Fruit fly (Drosophila melanogaster) whole organism, embryonic: Measurements from ENCODE around the gene CG4424.

Experiments
- ATbp ChIP-seq: fragments of 200-800 bp; sonication (Bioruptor generic); optimal IDR thresholded peaks from 2 replicates; lab custom pipeline; 2017; ENCODE audit warnings: missing biosample characterization, mild to moderate bottlenecking, missing genetic modification characterization, missing genetic modification reagents
- Atf3 ChIP-seq: fragments of 200-800 bp; sonication (Bioruptor generic); optimal IDR thresholded peaks from 3 replicates; lab custom pipeline; 2016; ENCODE audit warnings: missing biosample characterization, missing genetic modification characterization
- Bgb ChIP-seq: fragments of 200-800 bp; sonication (Bioruptor generic); IDR thresholded peaks from 2 replicates; pipeline ENCODE4 v1.3.6; 2022; ENCODE audit warnings: missing biosample characterization, missing genetic modification characterization; ENCODE audit not compliant: partially characterized antibody
- CG12104 ChIP-seq: fragments of 200-800 bp; sonication (Bioruptor generic); optimal IDR thresholded peaks from 3 replicates; lab custom pipeline; 2016; ENCODE audit warnings: missing biosample characterization, missing genetic modification characterization
- CG12299 ChIP-seq: fragments of 200-800 bp; sonication (Bioruptor generic); optimal IDR thresholded peaks from 2 replicates; lab custom pipeline; 2018; ENCODE audit warnings: missing biosample characterization, mild to moderate bottlenecking, missing genetic modification characterization
- CG13424 ChIP-seq: fragments of 200-800 bp; sonication (Bioruptor generic); optimal IDR thresholded peaks from 2 replicates; lab custom pipeline; 2019; ENCODE audit warnings: missing biosample characterization, mild to moderate bottlenecking, missing genetic modification characterization, moderate library complexity
- CG1602 ChIP-seq: fragments of 200-800 bp; sonication (Bioruptor generic); optimal IDR thresholded peaks from 3 replicates; lab custom pipeline; 2016; ENCODE audit warnings: missing biosample characterization, missing genetic modification characterization
- CG16815 ChIP-seq: fragments of 200-800 bp; sonication (Bioruptor generic); optimal IDR thresholded peaks from 3 replicates; lab custom pipeline; 2017; ENCODE audit warnings: missing biosample characterization, mild to moderate bottlenecking, missing genetic modification characterization
- CG2875 ChIP-seq: fragments of 200-800 bp; sonication (Bioruptor generic); optimal IDR thresholded peaks from 2 replicates; lab custom pipeline; 2017; ENCODE audit warnings: missing biosample characterization, mild to moderate bottlenecking, missing genetic modification characterization, missing genetic modification reagents
- CG2889 ChIP-seq: fragments of 200-800 bp; sonication (Bioruptor generic); IDR thresholded peaks from 3 replicates; pipeline ENCODE4 v1.3.6; 2022; ENCODE audit warnings: missing biosample characterization, missing genetic modification characterization
- CG30020 ChIP-seq: fragments of 200-800 bp; optimal IDR thresholded peaks from 2 replicates; lab custom pipeline; 2019; ENCODE audit warnings: missing biosample characterization, mild to moderate bottlenecking, missing genetic modification characterization, moderate library complexity
- CG33557 ChIP-seq: fragments of 200-800 bp; sonication (Bioruptor generic); optimal IDR thresholded peaks from 2 replicates; lab custom pipeline; 2019; ENCODE audit warnings: missing biosample characterization, mild to moderate bottlenecking, missing genetic modification characterization, moderate library complexity
- CG4328 ChIP-seq: fragments of 200-800 bp; sonication (Bioruptor generic); optimal IDR thresholded peaks from 3 replicates; lab custom pipeline; 2017; ENCODE audit warnings: missing biosample characterization, missing genetic modification reagents, missing genetic modification characterization
- CG4617 ChIP-seq: fragments of 200-800 bp; sonication (Bioruptor generic); optimal IDR thresholded peaks from 3 replicates; lab custom pipeline; 2016; ENCODE audit warnings: missing biosample characterization, missing genetic modification characterization, borderline replicate concordance
- CG4854 ChIP-seq: fragments of 200-800 bp; sonication (Bioruptor generic); optimal IDR thresholded peaks from 2 replicates; lab custom pipeline; 2016; ENCODE audit warnings: missing biosample characterization, missing genetic modification characterization, inconsistent platforms
- CG6654 ChIP-seq: fragments of 200-800 bp; sonication (Bioruptor generic); optimal IDR thresholded peaks from 2 replicates; lab custom pipeline; 2017; ENCODE audit warnings: missing biosample characterization, mild to moderate bottlenecking, missing genetic modification characterization
- CG7987 ChIP-seq: fragments of 200-800 bp; sonication (Bioruptor generic); optimal IDR thresholded peaks from 2 replicates; lab custom pipeline; 2018; ENCODE audit warnings: missing biosample characterization, mild to moderate bottlenecking, missing genetic modification characterization, moderate library complexity
- CG8765 ChIP-seq: fragments of 200-800 bp; sonication (Bioruptor generic); IDR thresholded peaks from 2 replicates; pipeline ENCODE4 v1.3.6; 2022; ENCODE audit warnings: missing biosample characterization, missing genetic modification characterization
- CG9215 ChIP-seq: fragments of 200-800 bp; sonication (Bioruptor generic); IDR thresholded peaks from 2 replicates; pipeline ENCODE4 v1.3.6; 2022; ENCODE audit warnings: missing biosample characterization, missing genetic modification characterization
- Camta ChIP-seq: fragments of 200-800 bp; sonication (Bioruptor generic); optimal IDR thresholded peaks from 2 replicates; lab custom pipeline; 2016; ENCODE audit warnings: missing biosample characterization, missing genetic modification characterization
- Dp ChIP-seq: fragments of 200-800 bp; sonication (Bioruptor generic); optimal IDR thresholded peaks from 2 replicates; lab custom pipeline; 2018; ENCODE audit warnings: missing biosample characterization, mild to moderate bottlenecking, missing genetic modification characterization, moderate library complexity
- Fer3 ChIP-seq: fragments of 200-800 bp; sonication (Bioruptor generic); optimal IDR thresholded peaks from 2 replicates; lab custom pipeline; 2018; ENCODE audit warnings: missing biosample characterization, mild to moderate bottlenecking, missing genetic modification characterization, moderate library complexity
- GATAe ChIP-seq: fragments of 200-800 bp; sonication (Bioruptor generic); conservative IDR thresholded peaks from 2 replicates; pipeline ENCODE4 v1.3.6; 2022; ENCODE audit warnings: missing biosample characterization, missing genetic modification characterization
- Hr3 ChIP-seq: fragments of 200-800 bp; sonication (Bioruptor generic); optimal IDR thresholded peaks from 3 replicates; lab custom pipeline; 2016; ENCODE audit warnings: missing biosample characterization, missing genetic modification characterization
- Hr39 ChIP-seq: fragments of >200 bp; optimal IDR thresholded peaks from 2 replicates; lab custom pipeline; 2017
- Lhr ChIP-seq: fragments of 200-800 bp; sonication (Bioruptor generic); optimal IDR thresholded peaks from 3 replicates; lab custom pipeline; 2017; ENCODE audit warnings: mild to moderate bottlenecking, missing biosample characterization, missing genetic modification reagents, missing genetic modification characterization
- Lpt ChIP-seq: fragments of >200 bp; optimal IDR thresholded peaks from 2 replicates; lab custom pipeline; 2018; ENCODE audit warnings: missing biosample characterization, missing genetic modification characterization
- Nf-YA ChIP-seq: fragments of 200-800 bp; sonication (Bioruptor generic); IDR thresholded peaks from 2 replicates; pipeline ENCODE4 v1.3.6; 2022; ENCODE audit warnings: missing biosample characterization, missing genetic modification characterization
- Nf-YB ChIP-seq: fragments of 200-800 bp; sonication (Bioruptor generic); optimal IDR thresholded peaks from 3 replicates; lab custom pipeline; 2019; ENCODE audit warnings: missing biosample characterization, mild to moderate bottlenecking, missing genetic modification characterization, moderate library complexity
- Sox102F ChIP-seq: fragments of 200-800 bp; sonication (Bioruptor generic); optimal IDR thresholded peaks from 2 replicates; lab custom pipeline; 2018; ENCODE audit warnings: missing biosample characterization, mild to moderate bottlenecking, missing genetic modification characterization, moderate library complexity
- Usf ChIP-seq: fragments of 200-800 bp; sonication (Bioruptor generic); optimal IDR thresholded peaks from 2 replicates; lab custom pipeline; 2017; ENCODE audit warnings: missing genotype, missing biosample characterization, missing genetic modification characterization
- abd-A ChIP-seq: fragments of 200-800 bp; sonication (Bioruptor generic); optimal IDR thresholded peaks from 3 replicates; lab custom pipeline; 2019; ENCODE audit warnings: missing biosample characterization, mild to moderate bottlenecking, missing genetic modification characterization, moderate library complexity
- bigmax ChIP-seq: fragments of 200-800 bp; sonication (Bioruptor generic); optimal IDR thresholded peaks from 2 replicates; lab custom pipeline; 2018; ENCODE audit warnings: missing biosample characterization, mild to moderate bottlenecking, missing genetic modification characterization
- cad ChIP-seq: fragments of >200 bp; optimal IDR thresholded peaks from 2 replicates; lab custom pipeline; 2017; ENCODE audit warnings: missing biosample characterization, missing genetic modification characterization
- dimm ChIP-seq: fragments of 200-800 bp; sonication (Bioruptor generic); IDR thresholded peaks from 2 replicates; pipeline ENCODE4 v1.3.6; 2022; ENCODE audit warnings: missing biosample characterization, missing genetic modification characterization
- fu2 ChIP-seq: fragments of 200-800 bp; sonication (Bioruptor generic); optimal IDR thresholded peaks from 2 replicates; lab custom pipeline; 2016; ENCODE audit warnings: missing biosample characterization, missing genetic modification characterization
- gcm2 ChIP-seq: fragments of 200-800 bp; sonication (Bioruptor generic); optimal IDR thresholded peaks from 2 replicates; lab custom pipeline; 2016; ENCODE audit warnings: missing biosample characterization, missing genetic modification characterization
- jumu ChIP-seq: fragments of 200-800 bp; sonication (Bioruptor generic); optimal IDR thresholded peaks from 3 replicates; lab custom pipeline; 2016; ENCODE audit warnings: missing biosample characterization, missing genetic modification characterization
- nau ChIP-seq: fragments of 200-800 bp; sonication (Bioruptor generic); optimal IDR thresholded peaks from 3 replicates; lab custom pipeline; 2017; ENCODE audit warnings: missing biosample characterization, mild to moderate bottlenecking, missing genetic modification characterization, missing genetic modification reagents
- nerfin-2 ChIP-seq: fragments of 200-800 bp; sonication (Bioruptor generic); IDR thresholded peaks from 2 replicates; pipeline ENCODE4 v1.3.6; 2022; ENCODE audit warnings: missing biosample characterization, missing genetic modification characterization; ENCODE audit not compliant: partially characterized antibody
- pita ChIP-seq: fragments of 200-800 bp; sonication (Bioruptor generic); optimal IDR thresholded peaks from 2 replicates; lab custom pipeline; 2017; ENCODE audit warnings: missing biosample characterization, mild to moderate bottlenecking, missing genetic modification characterization
- pros ChIP-seq: fragments of 200-800 bp; sonication (Bioruptor generic); optimal IDR thresholded peaks from 3 replicates; lab custom pipeline; 2019; ENCODE audit warnings: missing biosample characterization, mild to moderate bottlenecking, missing genetic modification characterization, moderate library complexity
- sd ChIP-seq: fragments of 200-800 bp; sonication (Bioruptor generic); optimal IDR thresholded peaks from 3 replicates; lab custom pipeline; 2018; ENCODE audit warnings: missing biosample characterization, mild to moderate bottlenecking, missing genetic modification characterization, moderate library complexity
- sens-2 ChIP-seq: fragments of 200-800 bp; sonication (Bioruptor generic); IDR thresholded peaks from 2 replicates; pipeline ENCODE4 v1.3.6; 2022; ENCODE audit warnings: missing biosample characterization, missing genetic modification characterization
- sna ChIP-seq: fragments of 200-800 bp; sonication (Bioruptor generic); IDR thresholded peaks from 2 replicates; pipeline ENCODE4 v1.3.6; 2022; ENCODE audit warnings: missing biosample characterization, missing genetic modification characterization; ENCODE audit not compliant: partially characterized antibody
- trh ChIP-seq: fragments of 200-800 bp; sonication (Bioruptor generic); optimal IDR thresholded peaks from 2 replicates; lab custom pipeline; 2016; ENCODE audit warnings: missing biosample characterization, missing genetic modification characterization
- unc-4 ChIP-seq: fragments of 200-800 bp; sonication (Bioruptor generic); IDR thresholded peaks from 2 replicates; pipeline ENCODE4 v1.3.6; 2022; ENCODE audit warnings: missing biosample characterization, missing genetic modification characterization; ENCODE audit not compliant: partially characterized antibody
- unpg ChIP-seq: fragments of 200-800 bp; sonication (Bioruptor generic); optimal IDR thresholded peaks from 3 replicates; lab custom pipeline; 2018; ENCODE audit warnings: missing biosample characterization, mild to moderate bottlenecking, missing genetic modification characterization, moderate library complexity
- vnd ChIP-seq: fragments of 200-800 bp; sonication (Bioruptor generic); IDR thresholded peaks from 3 replicates; pipeline ENCODE4 v1.3.6; 2022; ENCODE audit warnings: missing biosample characterization, missing genetic modification characterization; ENCODE audit not compliant: partially characterized antibody

Gene CG4424

dm6 chr3R:20008372-20009051 is 19.3 kb downstream of the CG4424 start, which contains the start of the genes Hs6st and MED25 (continued):
- TF ChIP-seq nerfin-2 (GFP tag; lab: Robert Waterston, UW) (peak; percentile 62; the same call in 1 of the 2 replicates), Sox102F (GFP tag; lab: Kevin White, UChicago) (peak; percentile 11), Atf3 (GFP tag; lab: Kevin White, UChicago) (no peak), CG16815 (GFP tag; lab: Kevin White, UChicago) (no peak), vnd (peak; percentile 65), pita (no peak), ATbp (GFP tag; lab: Kevin White, UChicago) (no peak), unc-4 (peak; percentile 71), trh (GFP tag; lab: Kevin White, UChicago) (no peak), bigmax (no peak), Lhr (GFP tag; lab: Kevin White, UChicago) (peak; percentile 45), gcm2 (GFP tag; lab: Kevin White, UChicago) (no peak), CG8765 (no peak; the same call in 1 of the 2 replicates), Hr39 (lab: Kevin White, UChicago) (no peak), CG6654 (GFP tag; lab: Kevin White, UChicago) (no peak), cad (GFP tag; lab: Kevin White, UChicago) (no peak), jumu (GFP tag; lab: Kevin White, UChicago) (no peak), Lpt (GFP tag; lab: Kevin White, UChicago) (no peak), CG13424 (tag; lab: Kevin White, UChicago) (no peak), Bgb (GFP tag; lab: Robert Waterston, UW) (peak; percentile 61), CG12299 (tag; lab: Kevin White, UChicago) (no peak), abd-A (tag; lab: Kevin White, UChicago) (no peak), CG4854 (GFP tag; lab: Kevin White, UChicago) (no peak), Fer3 (tag; lab: Kevin White, UChicago) (peak; percentile 32), unpg (GFP tag; lab: Kevin White, UChicago) (peak; percentile 4), CG33557 (GFP tag; lab: Kevin White, UChicago) (peak; percentile 10), sd (tag; lab: Kevin White, UChicago) (peak; percentile 36), dimm (GFP tag; lab: Robert Waterston, UW) (no peak), sens-2 (GFP tag; lab: Robert Waterston, UW) (no peak), CG7987 (peak; percentile 39), Nf-YA (GFP tag; lab: Robert Waterston, UW) (0 out of 2 replicates have a peak, but pooled peaks have one; percentile 9), CG2875 (GFP tag; lab: Kevin White, UChicago) (no peak), Nf-YB (GFP tag; lab: Kevin White, UChicago) (no peak), CG4328 (GFP tag; lab: Kevin White, UChicago) (peak; percentile 48), fu2 (GFP tag; lab: Kevin White, UChicago) (no peak), nau (no peak), CG1602 (no peak), Dp (GFP tag; lab: Kevin White, UChicago) (peak; percentile 49), pros (no peak), Usf (GFP tag; lab: Kevin White, UChicago) (no peak), CG2889 (GFP tag; lab: Robert Waterston, UW) (no peak), CG9215 (GFP tag; lab: Robert Waterston, UW) (no peak), CG4617 (GFP tag; lab: Kevin White, UChicago) (peak; percentile 25), CG30020 (tag; lab: Kevin White, UChicago) (peak; percentile 40), Camta (GFP tag; lab: Kevin White, UChicago) (no peak), sna (GFP tag; lab: Robert Waterston, UW) (peak; percentile 67), GATAe (GFP tag; lab: Robert Waterston, UW) (no peak), CG12104 (GFP tag; lab: Kevin White, UChicago) (peak; percentile 70), Hr3 (GFP tag; lab: Kevin White, UChicago) (no peak)
